Worm (Caenorhabditis elegans): ENCODE data around the gene ceeh-1.

ceeh-1 gene

DNA sequence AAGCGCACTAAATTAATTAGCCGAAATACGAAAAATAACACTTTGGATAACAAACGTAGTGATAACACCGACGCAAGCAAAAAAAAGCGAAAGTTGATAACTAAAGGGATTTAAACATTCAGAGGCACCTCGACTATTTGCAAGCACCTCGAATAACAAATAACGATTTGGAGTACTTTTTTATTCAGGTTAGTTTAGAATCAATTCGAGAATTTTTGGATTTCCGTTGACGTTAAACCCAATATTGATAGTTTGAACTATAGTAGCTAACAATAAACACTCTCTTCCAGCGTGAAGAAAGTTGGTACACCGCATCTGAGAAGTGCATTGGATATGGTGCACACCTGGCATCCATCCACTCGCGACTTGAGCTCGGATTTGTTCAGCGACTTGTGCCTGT, 6.8 kb downstream of the ceeh-1 start:
- TF ChIP-seq elt-3 (tag; optimal IDR thresholded peaks at IDR 0.05) (no peak), sem-4 (tag; optimal IDR thresholded peaks at IDR 0.05) (no peak), lsy-2 (tag; optimal IDR thresholded peaks at IDR 0.05) (no peak), alr-1 (tag; optimal IDR thresholded peaks at IDR 0.05) (no peak), nhr-25 (tag; optimal IDR thresholded peaks at IDR 0.05) (no peak), ama-1 (optimal IDR thresholded peaks at IDR 0.05) (no peak), nhr-10 (tag; optimal IDR thresholded peaks at IDR 0.05) (no peak), skn-1 (tag; optimal IDR thresholded peaks at IDR 0.05) (no peak), aly-2 (tag; optimal IDR thresholded peaks at IDR 0.05) (no peak), ceh-16 (tag; optimal IDR thresholded peaks at IDR 0.05) (no peak), nhr-21 (tag; optimal IDR thresholded peaks at IDR 0.05) (no peak), fos-1 (tag; optimal IDR thresholded peaks at IDR 0.05) (no peak), gmeb-1 (tag; optimal IDR thresholded peaks at IDR 0.05) (no peak), Y55F3AM.14 (GFP tag; optimal IDR thresholded peaks at IDR 0.05) (no peak), egl-27 (tag; optimal IDR thresholded peaks at IDR 0.05) (no peak), dmd-4 (tag; optimal IDR thresholded peaks at IDR 0.05) (no peak), ceh-82 (tag; optimal IDR thresholded peaks at IDR 0.05) (no peak)

DNA sequence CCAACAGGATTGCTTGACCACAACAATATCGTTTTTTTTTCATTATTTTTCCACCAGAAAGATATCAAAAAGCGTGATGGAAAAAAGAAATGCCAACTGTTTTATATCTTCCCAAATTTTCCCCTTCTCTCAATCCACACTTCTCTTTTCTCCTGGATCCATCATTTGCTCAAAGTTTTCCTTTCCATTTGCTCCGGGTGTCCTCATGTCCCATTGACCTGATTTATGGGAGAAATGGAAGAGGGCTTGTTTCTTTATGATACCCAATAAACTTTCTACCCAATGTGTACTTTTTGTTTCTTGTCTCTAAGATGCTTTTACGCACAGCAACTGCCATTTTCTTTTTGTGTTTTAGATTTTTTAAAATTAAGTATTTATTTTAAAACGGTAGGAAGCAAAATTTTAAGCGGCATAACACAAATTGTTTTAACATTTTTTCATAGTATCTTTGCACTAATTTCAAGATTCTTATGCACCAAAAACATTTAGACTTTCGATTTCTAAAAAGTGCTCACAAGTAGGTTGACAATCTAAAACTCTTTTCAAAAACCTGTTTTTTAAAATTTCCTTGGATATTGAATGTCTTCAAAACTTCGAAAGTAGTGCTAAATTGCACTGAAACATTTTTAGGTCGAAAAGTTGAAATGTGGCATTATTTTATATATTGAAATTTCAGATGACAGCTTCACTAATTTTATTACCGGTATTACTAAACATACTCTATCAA, 9.4 kb downstream of the ceeh-1 start, which contains the start of gene clec-149:
TSS of gene clec-149 (plus strand) at position 677 of the 727 bp plus-strand sequence.
- TF ChIP-seq C34F6.9 (tag; optimal IDR thresholded peaks at IDR 0.05) (peak; percentile 22), snpc-4 (tag; optimal IDR thresholded peaks at IDR 0.05) (no peak), skn-1 (tag; optimal IDR thresholded peaks at IDR 0.05) (no peak), zag-1 (tag; optimal IDR thresholded peaks at IDR 0.05) (no peak), blmp-1 (tag; optimal IDR thresholded peaks at IDR 0.05; ENCODE audit: insufficient read depth) (no peak), Y55F3AM.14 (GFP tag; optimal IDR thresholded peaks at IDR 0.05) (no peak), nhr-10 (tag; optimal IDR thresholded peaks at IDR 0.05) (no peak), nhr-11 (tag; optimal IDR thresholded peaks at IDR 0.05) (no peak), lin-39 (tag; optimal IDR thresholded peaks at IDR 0.05) (no peak), mab-5 (tag; optimal IDR thresholded peaks at IDR 0.05) (peak; percentile 33), F13H6.1 (tag; optimal IDR thresholded peaks at IDR 0.05) (no peak), sma-9 (GFP tag; optimal IDR thresholded peaks at IDR 0.05) (peak; percentile 13), sma-9 (tag; optimal IDR thresholded peaks at IDR 0.05) (no peak), ceh-82 (tag; optimal IDR thresholded peaks at IDR 0.05) (no peak), alr-1 (tag; optimal IDR thresholded peaks at IDR 0.05) (no peak), aly-2 (tag; optimal IDR thresholded peaks at IDR 0.05) (no peak), nhr-12 (tag; optimal IDR thresholded peaks at IDR 0.05) (no peak), unc-62 (GFP tag; optimal IDR thresholded peaks at IDR 0.05) (no peak), lsy-2 (tag; optimal IDR thresholded peaks at IDR 0.05) (peak in 1 of 2 experiments; percentile 25), nhr-77 (tag; optimal IDR thresholded peaks at IDR 0.05) (no peak), elt-3 (tag; optimal IDR thresholded peaks at IDR 0.05) (no peak), mbf-1 (tag; optimal IDR thresholded peaks at IDR 0.05) (no peak), ZK546.5 (tag; optimal IDR thresholded peaks at IDR 0.05) (no peak), lin-11 (tag; optimal IDR thresholded peaks at IDR 0.05) (no peak)

DNA sequence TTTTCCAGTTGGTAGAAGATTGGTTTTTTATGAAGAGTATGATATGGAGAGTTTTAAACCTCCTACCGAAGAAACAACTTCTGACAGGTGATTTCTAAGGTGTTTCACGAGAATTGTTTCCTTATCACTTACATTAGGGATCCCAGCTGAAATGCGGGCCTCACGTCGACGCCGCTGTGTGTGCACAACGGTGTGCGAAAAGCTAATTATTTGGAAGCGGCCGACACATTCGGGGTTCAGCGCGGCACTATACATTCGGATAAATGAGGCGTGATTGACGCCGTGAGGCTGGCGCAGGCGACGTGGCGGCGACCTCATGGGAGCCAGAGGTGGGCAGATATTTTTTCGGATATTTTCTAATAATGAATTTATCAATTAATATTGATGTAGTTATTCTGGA, 12.8 kb downstream of the ceeh-1 start:
- TF ChIP-seq nhr-11 (tag; optimal IDR thresholded peaks at IDR 0.05) = no peak
- peak; percentile 69 for TF ChIP-seq snpc-4 (tag; optimal IDR thresholded peaks at IDR 0.05)
- TF ChIP-seq nhr-6 (tag; optimal IDR thresholded peaks at IDR 0.05) = no peak

DNA sequence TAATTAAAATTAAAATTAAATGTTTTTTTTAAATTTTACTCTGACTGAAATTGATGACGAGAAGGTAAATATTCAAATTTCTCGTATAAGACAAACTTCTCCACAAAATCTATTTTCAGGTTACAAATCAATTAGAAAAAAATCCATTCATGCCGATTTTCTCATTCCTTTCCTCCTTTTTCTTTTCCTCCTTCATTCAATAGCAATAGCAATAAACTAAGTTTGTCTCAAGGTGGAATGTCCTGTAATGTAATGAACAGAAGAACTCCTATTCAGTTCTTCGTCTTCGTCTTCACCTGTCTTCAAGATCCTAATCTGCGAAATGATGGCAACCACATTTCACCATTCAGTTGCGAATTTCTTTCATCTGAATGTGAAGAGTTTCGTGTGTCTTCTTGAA, 16.2 kb downstream of the ceeh-1 start, which contains the start of gene dac-1:
TSS of gene dac-1 (plus strand) at position 301 of the 400 bp plus-strand sequence.
- TF ChIP-seq blmp-1 (tag; optimal IDR thresholded peaks at IDR 0.05; ENCODE audit: insufficient read depth) (no peak), elt-1 (tag; optimal IDR thresholded peaks at IDR 0.05) (no peak), lsy-2 (tag; optimal IDR thresholded peaks at IDR 0.05) (no peak), dmd-4 (tag; optimal IDR thresholded peaks at IDR 0.05) (no peak), ceh-16 (tag; optimal IDR thresholded peaks at IDR 0.05) (no peak), mdl-1 (tag; optimal IDR thresholded peaks at IDR 0.05) (no peak), ztf-4 (tag; optimal IDR thresholded peaks at IDR 0.05) (no peak), lin-11 (tag; optimal IDR thresholded peaks at IDR 0.05) (no peak), sma-3 (GFP tag; optimal IDR thresholded peaks at IDR 0.05) (no peak), elt-3 (tag; optimal IDR thresholded peaks at IDR 0.05) (no peak), R02D3.7 (tag; optimal IDR thresholded peaks at IDR 0.05) (no peak), nhr-11 (tag; optimal IDR thresholded peaks at IDR 0.05) (no peak), ZK546.5 (tag; optimal IDR thresholded peaks at IDR 0.05) (no peak), mab-5 (tag; optimal IDR thresholded peaks at IDR 0.05) (no peak), sma-9 (GFP tag; optimal IDR thresholded peaks at IDR 0.05) (no peak), sma-9 (tag; optimal IDR thresholded peaks at IDR 0.05) (no peak)

Data from whole organism, L2 larva.